Fruit fly (Drosophila melanogaster) whole organism, adult: ENCODE results near the gene LpR2.

Experiments
- CG11617 ChIP-seq: fragments of 200-800 bp; sonication (Bioruptor generic); optimal IDR thresholded peaks from 2 replicates; lab custom pipeline; 2017; ENCODE audit warnings: mild to moderate bottlenecking, missing biosample characterization, missing genetic modification reagents, missing genetic modification characterization
- CG12768 ChIP-seq: fragments of 200-800 bp; sonication (Bioruptor generic); optimal IDR thresholded peaks from 2 replicates; lab custom pipeline; 2017; ENCODE audit warnings: missing biosample characterization, missing genetic modification characterization, mild to moderate bottlenecking, moderate library complexity, missing genetic modification reagents
- CG1620 ChIP-seq: fragments of 200-800 bp; sonication (Bioruptor generic); optimal IDR thresholded peaks from 2 replicates; lab custom pipeline; 2016; ENCODE audit warnings: missing biosample characterization, missing genetic modification characterization
- CG5204 ChIP-seq: fragments of 200-800 bp; sonication (Bioruptor generic); optimal IDR thresholded peaks from 2 replicates; lab custom pipeline; 2016; ENCODE audit warnings: missing biosample characterization, missing genetic modification characterization
- CG7101 ChIP-seq: fragments of 200-800 bp; sonication (Bioruptor generic); optimal IDR thresholded peaks from 2 replicates; lab custom pipeline; 2018; ENCODE audit warnings: missing biosample characterization, mild to moderate bottlenecking, missing genetic modification characterization, moderate library complexity
- Clk ChIP-seq: fragments of 200-800 bp; sonication (Bioruptor generic); optimal IDR thresholded peaks from 2 replicates; lab custom pipeline; 2017; ENCODE audit warnings: missing biosample characterization, missing genetic modification characterization
- Crg-1 ChIP-seq: fragments of 200-800 bp; sonication (Bioruptor generic); optimal IDR thresholded peaks from 2 replicates; lab custom pipeline; 2016; ENCODE audit warnings: missing biosample characterization, missing genetic modification characterization
- Hr96 ChIP-seq: fragments of 200-800 bp; sonication (Bioruptor generic); optimal IDR thresholded peaks from 2 replicates; lab custom pipeline; 2016; ENCODE audit warnings: missing biosample characterization, missing genetic modification characterization
- bab1 ChIP-seq: fragments of 200-800 bp; sonication (Bioruptor generic); optimal IDR thresholded peaks from 3 replicates; lab custom pipeline; 2019; ENCODE audit warnings: missing biosample characterization, mild to moderate bottlenecking, missing genetic modification characterization, moderate library complexity
- cic ChIP-seq: fragments of 200-800 bp; sonication (Bioruptor generic); optimal IDR thresholded peaks from 2 replicates; lab custom pipeline; 2017; ENCODE audit warnings: missing biosample characterization, mild to moderate bottlenecking, missing genetic modification characterization, moderate library complexity
- cnc ChIP-seq, 2 experiments: fragments of >200 bp; optimal IDR thresholded peaks; 2 replicates each; lab custom pipeline; 2017
- kay ChIP-seq: fragments of 200-800 bp; sonication (Bioruptor generic); peaks from one replicate; lab custom pipeline; 2016; ENCODE audit warnings: missing biosample characterization, missing genetic modification characterization, borderline replicate concordance
- pad ChIP-seq: fragments of 200-800 bp; sonication (Bioruptor generic); optimal IDR thresholded peaks from 3 replicates; lab custom pipeline; 2017; ENCODE audit warnings: missing biosample characterization, missing genetic modification characterization, mild to moderate bottlenecking, moderate library complexity, missing genetic modification reagents
- tj ChIP-seq: fragments of 200-800 bp; sonication (Bioruptor generic); optimal IDR thresholded peaks from 3 replicates; lab custom pipeline; 2017; ENCODE audit warnings: missing biosample characterization, mild to moderate bottlenecking, missing genetic modification characterization, moderate library complexity

DNA sequence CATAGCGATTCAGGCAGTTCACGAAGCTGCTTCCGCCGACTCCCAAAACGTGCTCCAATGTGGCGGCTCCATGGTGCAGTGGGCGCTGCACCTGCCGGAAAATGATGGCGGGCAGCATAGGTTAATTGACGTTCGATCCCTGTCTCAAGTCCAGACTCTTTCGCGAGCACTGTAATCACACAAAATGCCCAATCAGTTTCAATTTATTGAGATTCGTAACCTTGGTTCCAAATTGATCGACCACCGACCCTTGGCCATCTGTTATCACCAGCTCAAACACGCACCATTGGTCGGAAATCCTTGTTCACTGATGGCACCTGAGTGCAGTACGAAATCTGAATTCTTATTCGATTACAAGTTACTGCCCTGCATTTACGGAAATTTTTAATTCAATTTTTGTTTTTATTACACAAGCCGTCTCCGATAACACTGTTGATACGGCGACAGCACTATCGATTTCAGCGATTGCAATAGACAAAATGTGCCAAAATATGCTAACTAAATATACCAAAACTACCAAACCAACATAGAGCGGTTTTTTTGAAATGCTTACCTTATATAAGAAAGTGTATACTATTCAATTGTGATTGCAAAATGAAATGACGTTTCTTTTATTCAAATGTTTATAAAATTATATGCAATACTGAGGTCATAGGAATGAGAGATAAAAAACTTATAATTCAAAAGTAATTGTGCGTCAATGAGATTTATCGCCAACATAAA, 53.4 kb downstream of the LpR2 start, which contains the start of gene CLS:
- TF ChIP-seq CG12768: no peak
- TF ChIP-seq Clk (GFP tag; lab: Kevin White, UChicago): no peak
- TF ChIP-seq pad (GFP tag; lab: Kevin White, UChicago): no peak
- no peak for TF ChIP-seq kay (GFP tag; lab: Kevin White, UChicago)
- TF ChIP-seq Hr96 (GFP tag; lab: Kevin White, UChicago): no peak
- TF ChIP-seq tj (GFP tag; lab: Kevin White, UChicago): no peak
- no peak for TF ChIP-seq CG5204 (GFP tag; lab: Kevin White, UChicago)
- TF ChIP-seq CG7101 (tag; lab: Kevin White, UChicago): no peak
- TF ChIP-seq CG1620: no peak
- TF ChIP-seq cic (GFP tag; lab: Kevin White, UChicago): no peak
- TF ChIP-seq Crg-1: no peak
- no peak for TF ChIP-seq cnc (optimal IDR thresholded peaks at IDR 0.05; lab: Kevin White, UChicago)
- TF ChIP-seq bab1: no peak
- no peak for TF ChIP-seq CG11617 (GFP tag; lab: Kevin White, UChicago)
